Worm (Caenorhabditis elegans) whole organism, L1 larva: ENCODE data around the gene lap-2.

ENCODE experiments used
- aly-2 ChIP-seq: fragments of 150-350 bp; optimal IDR thresholded peaks from 2 replicates; lab custom pipeline; 2014; ENCODE audit warnings: missing biosample characterization, missing genetic modification characterization
- ceh-82 ChIP-seq, 3 experiments: fragments of 150-350 bp in 1 of 3; sonication (generic microtip) in 2 of 3; optimal IDR thresholded peaks; 2 replicates each; lab custom pipeline; 2014 to 2017; ENCODE audit warnings: missing biosample characterization in 3 of 3, missing genetic modification characterization in 3 of 3
- elt-2 ChIP-seq: sonication (generic microtip); optimal IDR thresholded peaks from 2 replicates; lab custom pipeline; 2016; ENCODE audit warnings: missing genetic modification characterization, mild to moderate bottlenecking, inconsistent platforms, missing compliant biosample characterization, missing genetic modification reagents
- ets-5 ChIP-seq: fragments of 200-800 bp; sonication (Bioruptor generic); IDR thresholded peaks from 2 replicates; pipeline ENCODE4 v1.3.6; 2022; ENCODE audit warnings: missing genetic modification characterization, missing compliant biosample characterization
- fkh-4 ChIP-seq: sonication (generic microtip); optimal IDR thresholded peaks from 2 replicates; lab custom pipeline; 2016; ENCODE audit warnings: missing compliant biosample characterization, missing genetic modification characterization, borderline replicate concordance
- mep-1 ChIP-seq: fragments of 150-350 bp; optimal IDR thresholded peaks from 2 replicates; lab custom pipeline; 2014; ENCODE audit warnings: missing biosample characterization, missing genetic modification characterization
- sox-4 ChIP-seq: sonication (generic microtip); optimal IDR thresholded peaks from 2 replicates; lab custom pipeline; 2016; ENCODE audit warnings: missing genetic modification characterization, missing compliant biosample characterization
- ztf-11 ChIP-seq, 2 experiments: sonication (generic microtip); optimal IDR thresholded peaks; 2 replicates each; lab custom pipeline; 2016 to 2017; ENCODE audit warnings: missing genetic modification characterization in 2 of 2, missing biosample characterization in 1 of 2, missing compliant biosample characterization in 1 of 2

DNA sequence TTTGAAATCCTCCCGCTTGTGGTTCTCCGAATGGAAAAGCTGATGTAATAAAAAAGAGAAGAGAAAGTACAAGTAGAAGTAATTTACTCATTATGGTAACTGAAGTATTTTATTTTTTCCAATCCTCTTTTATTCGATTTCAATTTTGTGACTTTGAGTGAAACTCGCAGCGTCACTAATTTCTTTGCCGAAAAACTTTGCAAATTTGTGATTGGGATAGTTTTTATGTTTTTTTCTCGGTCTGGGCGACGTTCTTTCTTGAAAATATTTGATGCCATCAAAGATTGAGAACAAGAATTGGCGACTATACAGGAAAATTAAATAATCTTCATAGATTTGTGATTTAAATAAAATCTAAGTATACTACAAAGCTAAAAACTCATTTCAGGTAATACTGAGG is 44.0 kb upstream of the lap-2 start, which contains the start of gene far-4:
- no peak for TF ChIP-seq ztf-11 (tag; optimal IDR thresholded peaks at IDR 0.05; lab: Kevin White, UChicago)
- no peak for TF ChIP-seq fkh-4
- TF ChIP-seq sox-4 (tag; lab: Kevin White, UChicago): no peak
- TF ChIP-seq mep-1: no peak
- TF ChIP-seq ets-5 (GFP tag; lab: Robert Waterston, UW): no peak
- TF ChIP-seq ceh-82 (tag; optimal IDR thresholded peaks at IDR 0.05; lab: Kevin White, UChicago): no peak
- TF ChIP-seq elt-2 (tag; lab: Kevin White, UChicago): no peak
- TF ChIP-seq aly-2: no peak
